Worm (Caenorhabditis elegans) whole organism, mixed stage, embryonic: ENCODE data around the gene dib-1.

ENCODE experiments used
- bed-3 ChIP-seq: fragments of 200-800 bp; sonication (Bioruptor generic); optimal IDR thresholded peaks from 3 replicates; lab custom pipeline; 2018; ENCODE audit warnings: mild to moderate bottlenecking, missing genetic modification characterization, moderate library complexity, missing compliant biosample characterization
- blmp-1 ChIP-seq: fragments of 150-350 bp; optimal IDR thresholded peaks from 2 replicates; lab custom pipeline; 2014; ENCODE audit warnings: missing biosample characterization, missing genetic modification characterization
- ceh-83 ChIP-seq: fragments of 200-800 bp; sonication (Bioruptor generic); optimal IDR thresholded peaks from 2 replicates; lab custom pipeline; 2018; ENCODE audit warnings: mild to moderate bottlenecking, missing genetic modification characterization, missing compliant biosample characterization
- elt-1 ChIP-seq: sonication (generic microtip); optimal IDR thresholded peaks from 2 replicates; lab custom pipeline; 2017; ENCODE audit warnings: missing genetic modification characterization, mild to moderate bottlenecking, missing compliant biosample characterization, antibody characterized with exemption, moderate library complexity, borderline replicate concordance; ENCODE audit not compliant: insufficient read depth
- elt-3 ChIP-seq: fragments of 150-350 bp; optimal IDR thresholded peaks from 2 replicates; lab custom pipeline; 2014; ENCODE audit warnings: missing biosample characterization, missing genetic modification characterization
- ham-2 ChIP-seq: fragments of 200-800 bp; sonication (Bioruptor generic); optimal IDR thresholded peaks from 2 replicates; lab custom pipeline; 2018; ENCODE audit warnings: mild to moderate bottlenecking, missing genetic modification characterization, missing compliant biosample characterization
- lsy-2 ChIP-seq: fragments of 150-350 bp; optimal IDR thresholded peaks from 2 replicates; lab custom pipeline; 2014; ENCODE audit warnings: missing biosample characterization, missing genetic modification characterization
- nhr-237 ChIP-seq: fragments of 150-350 bp; optimal IDR thresholded peaks from 2 replicates; lab custom pipeline; 2014; ENCODE audit warnings: missing biosample characterization, missing genetic modification characterization
- nhr-28 ChIP-seq: fragments of 150-350 bp; optimal IDR thresholded peaks from 2 replicates; lab custom pipeline; 2014; ENCODE audit warnings: missing biosample characterization, missing genetic modification characterization
- sptf-1 ChIP-seq: sonication (generic microtip); optimal IDR thresholded peaks from 2 replicates; lab custom pipeline; 2017; ENCODE audit warnings: mild to moderate bottlenecking, missing genetic modification characterization, moderate library complexity, missing compliant biosample characterization
- unc-120 ChIP-seq: sonication (generic microtip); optimal IDR thresholded peaks from 2 replicates; lab custom pipeline; 2017; ENCODE audit warnings: missing genetic modification characterization, missing compliant biosample characterization; ENCODE audit not compliant: poor library complexity, severe bottlenecking
- unc-39 ChIP-seq: fragments of 150-350 bp; optimal IDR thresholded peaks from 2 replicates; lab custom pipeline; 2014; ENCODE audit warnings: missing biosample characterization, missing genetic modification characterization
- unc-62 ChIP-seq: fragments of 150-350 bp; optimal IDR thresholded peaks from 2 replicates; lab custom pipeline; 2014; ENCODE audit warnings: missing biosample characterization, missing genetic modification reagents, missing genetic modification characterization
- ztf-11 ChIP-seq: fragments of 150-350 bp; optimal IDR thresholded peaks from 2 replicates; lab custom pipeline; 2014; ENCODE audit warnings: missing biosample characterization, missing genetic modification characterization

ce11 chrIV:2916043-2916442, 25.4 kb downstream of the dib-1 start:
- TF ChIP-seq blmp-1 (tag; lab: Kevin White, UChicago) (no peak), ham-2 (GFP tag; lab: Kevin White, UChicago) (no peak), unc-39 (no peak), nhr-28 (no peak), ceh-83 (no peak), ztf-11 (tag; lab: Kevin White, UChicago) (no peak), elt-3 (no peak), nhr-237 (tag; lab: Kevin White, UChicago) (no peak), bed-3 (GFP tag; lab: Kevin White, UChicago) (no peak), sptf-1 (tag; lab: Kevin White, UChicago) (no peak), lsy-2 (no peak), unc-62 (GFP tag; lab: Kevin White, UChicago) (no peak), unc-120 (tag; lab: Kevin White, UChicago) (no peak), elt-1 (tag; lab: Kevin White, UChicago) (no peak)
